Worm (Caenorhabditis elegans): ENCODE data around the gene thn-5.

DNA sequence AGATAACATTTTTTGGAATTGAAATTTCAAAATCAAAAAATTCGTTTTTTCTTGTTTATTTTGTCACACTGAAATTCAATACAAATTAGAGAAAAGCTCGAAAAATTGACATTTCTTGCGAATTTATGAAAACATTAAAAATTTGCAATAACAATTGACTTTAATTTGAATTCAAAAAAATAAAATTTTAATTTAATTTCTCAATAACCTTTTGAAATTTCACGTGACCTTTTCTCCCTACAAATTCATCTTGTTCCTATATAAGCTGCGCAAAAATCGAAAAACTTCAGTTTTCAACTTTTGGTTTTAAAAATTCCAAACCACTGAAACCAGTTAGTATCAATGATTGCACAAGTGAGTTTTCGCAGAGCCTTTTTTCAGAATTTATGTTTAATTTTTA lies 38.2 kb downstream of the thn-5 start, which contains the start of gene F36H12.4:
- TF ChIP-seq nhr-77 (tag; optimal IDR thresholded peaks at IDR 0.05): no peak
- TF ChIP-seq mdl-1 (tag; optimal IDR thresholded peaks at IDR 0.05): no peak
- no peak for TF ChIP-seq fos-1 (tag; optimal IDR thresholded peaks at IDR 0.05)
- TF ChIP-seq lin-39 (tag; optimal IDR thresholded peaks at IDR 0.05): no peak
- no peak for TF ChIP-seq elt-3 (tag; optimal IDR thresholded peaks at IDR 0.05)
- TF ChIP-seq lin-13 (GFP tag; optimal IDR thresholded peaks at IDR 0.05): no peak
- no peak for TF ChIP-seq alr-1 (tag; optimal IDR thresholded peaks at IDR 0.05)
- no peak for TF ChIP-seq aly-2 (tag; optimal IDR thresholded peaks at IDR 0.05)
- TF ChIP-seq unc-62 (GFP tag; optimal IDR thresholded peaks at IDR 0.05): no peak

Data from whole organism, L2 larva.